Worm (Caenorhabditis elegans) whole organism, L3 larva: Measurements from ENCODE around the gene sre-15.

Source experiments
- egl-27 ChIP-seq: sonication (generic microtip); optimal IDR thresholded peaks from 4 replicates; lab custom pipeline; 2017; ENCODE audit warnings: missing biosample characterization, missing genetic modification reagents, missing genetic modification characterization
- fkh-10 ChIP-seq: sonication (generic microtip); optimal IDR thresholded peaks from 2 replicates; lab custom pipeline; 2017; ENCODE audit warnings: missing biosample characterization, missing genetic modification reagents, missing genetic modification characterization
- mdl-1 ChIP-seq: fragments of 150-350 bp; optimal IDR thresholded peaks from 2 replicates; lab custom pipeline; 2014; ENCODE audit warnings: missing biosample characterization, missing genetic modification characterization
- ztf-11 ChIP-seq: fragments of 150-350 bp; optimal IDR thresholded peaks from 2 replicates; lab custom pipeline; 2014; ENCODE audit warnings: missing biosample characterization, missing genetic modification characterization

- TF ChIP-seq mdl-1 (tag; lab: Kevin White, UChicago) (no peak), fkh-10 (GFP tag; lab: Kevin White, UChicago) (no peak), egl-27 (tag; lab: Kevin White, UChicago) (no peak), ztf-11 (tag; lab: Kevin White, UChicago) (no peak)
Observed at ce11 chrIV:12279340-12279739, 34.7 kb upstream of the sre-15 start, which contains the start of gene ltah-1.1.
